Fruit fly (Drosophila melanogaster) whole organism, wandering third instar larva: ENCODE data around the gene CG33642.

Experiments used
- Dif ChIP-seq: fragments of 200-275, 200-300 bp; sonication (Bioruptor generic); optimal IDR thresholded peaks from 2 replicates; lab custom pipeline; 2018; ENCODE audit warnings: missing biosample characterization, missing genetic modification characterization; ENCODE audit not compliant: partially characterized antibody
- GATAd ChIP-seq: sonication (Bioruptor generic); optimal IDR thresholded peaks from 2 replicates; lab custom pipeline; 2016; ENCODE audit warnings: missing biosample characterization, missing genetic modification characterization
- HLH106 ChIP-seq: fragments of 200-800 bp; optimal IDR thresholded peaks from 3 replicates; lab custom pipeline; 2019; ENCODE audit warnings: missing biosample characterization, mild to moderate bottlenecking, missing genetic modification characterization, moderate library complexity
- Hr78 ChIP-seq: fragments of >200 bp; optimal IDR thresholded peaks from 2 replicates; lab custom pipeline; 2017; ENCODE audit warnings: missing biosample characterization, missing genetic modification characterization
- Hr83 ChIP-seq: fragments of 200-300 bp; sonication (Bioruptor generic); optimal IDR thresholded peaks from 2 replicates; lab custom pipeline; 2016; ENCODE audit warnings: missing biosample characterization, mild to moderate bottlenecking, missing genetic modification characterization, moderate library complexity; ENCODE audit not compliant: poor library complexity, severe bottlenecking
- Mio ChIP-seq: sonication (Bioruptor generic); optimal IDR thresholded peaks from 2 replicates; lab custom pipeline; 2016; ENCODE audit warnings: missing biosample characterization, missing genetic modification characterization
- Myc ChIP-seq: fragments of >200 bp; optimal IDR thresholded peaks from 2 replicates; lab custom pipeline; 2017
- Rel ChIP-seq, 2 experiments: fragments of 200-800 bp; sonication (Bioruptor generic) in 1 of 2; optimal IDR thresholded peaks; 2 replicates in 1 of 2; 3 replicates in 1 of 2; lab custom pipeline; 2016 to 2019; ENCODE audit warnings: mild to moderate bottlenecking in 2 of 2, missing biosample characterization in 2 of 2, missing genetic modification characterization in 2 of 2, moderate library complexity in 1 of 2
- brk ChIP-seq: fragments of 200-800 bp; sonication (Bioruptor generic); optimal IDR thresholded peaks from 2 replicates; lab custom pipeline; 2016; ENCODE audit warnings: missing biosample characterization, mild to moderate bottlenecking, missing genetic modification characterization
- dmrt93B ChIP-seq: fragments of 200-800 bp; sonication (Bioruptor generic); optimal IDR thresholded peaks from 2 replicates; lab custom pipeline; 2018; ENCODE audit warnings: missing biosample characterization, mild to moderate bottlenecking, missing genetic modification characterization
- h ChIP-seq: fragments of 200-800 bp; sonication (Bioruptor generic); optimal IDR thresholded peaks from 3 replicates; lab custom pipeline; 2016; ENCODE audit warnings: missing biosample characterization, mild to moderate bottlenecking, missing genetic modification characterization
- psq ChIP-seq: fragments of 200-800 bp; sonication (Bioruptor generic); optimal IDR thresholded peaks from 3 replicates; lab custom pipeline; 2017; ENCODE audit warnings: missing biosample characterization, mild to moderate bottlenecking, missing genetic modification characterization, moderate library complexity
- sage ChIP-seq: fragments of 200-800 bp; sonication (Bioruptor generic); optimal IDR thresholded peaks from 2 replicates; lab custom pipeline; 2016; ENCODE audit warnings: missing biosample characterization, mild to moderate bottlenecking, missing genetic modification characterization

dm6 chr2L:13542476-13542875 lies 12.7 kb downstream of the CG33642 start, which contains the start of gene CG9263:
- TF ChIP-seq psq (GFP tag; lab: Kevin White, UChicago) (no peak), dmrt93B (GFP tag; lab: Kevin White, UChicago) (no peak), brk (GFP tag; lab: Kevin White, UChicago) (no peak), GATAd (no peak), sage (GFP tag; lab: Kevin White, UChicago) (no peak), Hr78 (no peak), Dif (GFP tag; lab: Kevin White, UChicago) (no peak), Rel (GFP tag; optimal IDR thresholded peaks at IDR 0.05; lab: Kevin White, UChicago) (no peak), Rel (tag; optimal IDR thresholded peaks at IDR 0.05; lab: Kevin White, UChicago) (no peak), Mio (GFP tag; lab: Kevin White, UChicago) (no peak), Hr83 (GFP tag; lab: Kevin White, UChicago) (no peak), Myc (lab: Kevin White, UChicago) (no peak), h (GFP tag; lab: Kevin White, UChicago) (no peak), HLH106 (no peak)
